Worm (Caenorhabditis elegans) whole organism, L4/young adult: Measurements from ENCODE around the gene F54D10.7.

Source experiments
- W03F9.2 ChIP-seq: fragments of 150-350 bp; optimal IDR thresholded peaks from 2 replicates; lab custom pipeline; 2014; ENCODE audit warnings: missing biosample characterization, missing genetic modification characterization
- dao-5 ChIP-seq: sonication (generic microtip); optimal IDR thresholded peaks from 2 replicates; lab custom pipeline; 2016; ENCODE audit warnings: missing genotype, missing genetic modification characterization, moderate library complexity, missing compliant biosample characterization
- him-1 ChIP-seq: sonication (generic microtip); optimal IDR thresholded peaks from 2 replicates; lab custom pipeline; 2016; ENCODE audit warnings: missing genotype, missing genetic modification reagents, missing genetic modification characterization, missing compliant biosample characterization

DNA sequence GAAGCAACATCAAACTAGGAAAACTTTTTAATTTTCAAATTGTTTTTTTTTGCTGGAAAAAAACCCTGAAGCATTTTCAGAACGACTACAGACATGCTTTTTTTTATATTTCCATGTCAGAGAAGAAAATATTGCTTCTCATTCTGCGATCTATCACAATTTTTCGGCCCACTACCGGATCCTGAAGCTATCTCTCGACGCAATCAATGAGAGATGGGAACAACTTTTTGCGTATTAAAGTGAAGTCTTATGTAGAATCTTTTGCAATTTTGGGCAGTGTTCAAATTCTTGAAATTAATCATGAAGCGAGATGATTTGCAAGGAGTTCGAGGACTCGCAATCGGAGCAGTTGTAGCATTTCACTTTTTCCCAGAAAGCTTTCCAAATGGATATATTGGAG lies 48.5 kb upstream of the F54D10.7 start, which contains the start of gene oac-10:
- TF ChIP-seq him-1 (tag; lab: Kevin White, UChicago) (no peak), W03F9.2 (tag; lab: Kevin White, UChicago) (no peak), dao-5 (tag; lab: Kevin White, UChicago) (no peak)
